Worm (Caenorhabditis elegans) whole organism, mixed stage, embryonic: Measurements from ENCODE around the gene acr-14.
A peak's percentile ranks its signal among the peaks of the same experiment; 100 is the strongest.

Experiments used
- M03D4.4 ChIP-seq: sonication (generic microtip); optimal IDR thresholded peaks from 2 replicates; lab custom pipeline; 2017; ENCODE audit warnings: mild to moderate bottlenecking, missing genetic modification characterization, missing compliant biosample characterization
- blmp-1 ChIP-seq: fragments of 150-350 bp; optimal IDR thresholded peaks from 2 replicates; lab custom pipeline; 2014; ENCODE audit warnings: missing biosample characterization, missing genetic modification characterization
- ceh-39 ChIP-seq: fragments of 150-350 bp; optimal IDR thresholded peaks from 2 replicates; lab custom pipeline; 2014; ENCODE audit warnings: missing biosample characterization, missing genetic modification characterization
- ceh-83 ChIP-seq: fragments of 200-800 bp; sonication (Bioruptor generic); optimal IDR thresholded peaks from 2 replicates; lab custom pipeline; 2018; ENCODE audit warnings: mild to moderate bottlenecking, missing genetic modification characterization, missing compliant biosample characterization
- ces-1 ChIP-seq: fragments of 150-350 bp; optimal IDR thresholded peaks from 2 replicates; lab custom pipeline; 2014; ENCODE audit warnings: missing biosample characterization, missing genetic modification reagents, missing genetic modification characterization
- cnd-1 ChIP-seq: fragments of 200-800 bp; sonication (Bioruptor generic); optimal IDR thresholded peaks from 2 replicates; lab custom pipeline; 2018; ENCODE audit warnings: mild to moderate bottlenecking, missing genetic modification characterization, missing compliant biosample characterization
- drap-1 ChIP-seq: fragments of 200-800 bp; sonication (Bioruptor generic); optimal IDR thresholded peaks from 3 replicates; lab custom pipeline; 2018; ENCODE audit warnings: mild to moderate bottlenecking, missing genetic modification characterization, missing compliant biosample characterization
- elt-1 ChIP-seq: sonication (generic microtip); optimal IDR thresholded peaks from 2 replicates; lab custom pipeline; 2017; ENCODE audit warnings: missing genetic modification characterization, mild to moderate bottlenecking, missing compliant biosample characterization, antibody characterized with exemption, moderate library complexity, borderline replicate concordance; ENCODE audit not compliant: insufficient read depth
- elt-3 ChIP-seq: fragments of 150-350 bp; optimal IDR thresholded peaks from 2 replicates; lab custom pipeline; 2014; ENCODE audit warnings: missing biosample characterization, missing genetic modification characterization
- flh-1 ChIP-seq: fragments of 200-800 bp; sonication (Bioruptor generic); optimal IDR thresholded peaks from 2 replicates; lab custom pipeline; 2018; ENCODE audit warnings: mild to moderate bottlenecking, missing genetic modification characterization, moderate library complexity, missing compliant biosample characterization
- ham-2 ChIP-seq: fragments of 200-800 bp; sonication (Bioruptor generic); optimal IDR thresholded peaks from 2 replicates; lab custom pipeline; 2018; ENCODE audit warnings: mild to moderate bottlenecking, missing genetic modification characterization, missing compliant biosample characterization
- lin-13 ChIP-seq: fragments of 150-350 bp; optimal IDR thresholded peaks from 2 replicates; lab custom pipeline; 2014; ENCODE audit warnings: missing biosample characterization, missing genetic modification characterization
- lin-32 ChIP-seq: fragments of 200-800 bp; sonication (Bioruptor generic); optimal IDR thresholded peaks from 2 replicates; lab custom pipeline; 2018; ENCODE audit warnings: mild to moderate bottlenecking, missing genetic modification characterization, missing compliant biosample characterization
- lsy-2 ChIP-seq: fragments of 150-350 bp; optimal IDR thresholded peaks from 2 replicates; lab custom pipeline; 2014; ENCODE audit warnings: missing biosample characterization, missing genetic modification characterization
- mab-5 ChIP-seq: fragments of 150-350 bp; optimal IDR thresholded peaks from 2 replicates; lab custom pipeline; 2014; ENCODE audit warnings: missing biosample characterization, missing genetic modification characterization
- mep-1 ChIP-seq: fragments of 150-350 bp; optimal IDR thresholded peaks from 2 replicates; lab custom pipeline; 2017; ENCODE audit warnings: missing biosample characterization, missing genetic modification reagents, missing genetic modification characterization, inconsistent platforms
- mls-2 ChIP-seq: sonication (generic microtip); optimal IDR thresholded peaks from 2 replicates; lab custom pipeline; 2016; ENCODE audit warnings: mild to moderate bottlenecking, missing genetic modification characterization, moderate library complexity, missing compliant biosample characterization
- nhr-12 ChIP-seq: fragments of 150-350 bp; optimal IDR thresholded peaks from 2 replicates; lab custom pipeline; 2014; ENCODE audit warnings: missing biosample characterization, missing genetic modification characterization
- nhr-2 ChIP-seq: fragments of 150-350 bp; optimal IDR thresholded peaks from 2 replicates; lab custom pipeline; 2014; ENCODE audit warnings: missing biosample characterization, missing genetic modification characterization
- nhr-237 ChIP-seq: fragments of 150-350 bp; optimal IDR thresholded peaks from 2 replicates; lab custom pipeline; 2014; ENCODE audit warnings: missing biosample characterization, missing genetic modification characterization
- nhr-28 ChIP-seq: fragments of 150-350 bp; optimal IDR thresholded peaks from 2 replicates; lab custom pipeline; 2014; ENCODE audit warnings: missing biosample characterization, missing genetic modification characterization
- nhr-76 ChIP-seq: sonication (generic microtip); optimal IDR thresholded peaks from 2 replicates; lab custom pipeline; 2017; ENCODE audit warnings: missing biosample characterization, missing genetic modification characterization
- pha-4 ChIP-seq: fragments of 150-350 bp; optimal IDR thresholded peaks from 2 replicates; lab custom pipeline; 2018; ENCODE audit warnings: missing biosample characterization, missing genetic modification reagents, missing genetic modification characterization
- snpc-4 ChIP-seq: fragments of 150-350 bp; optimal IDR thresholded peaks from 2 replicates; lab custom pipeline; 2014; ENCODE audit warnings: missing biosample characterization, missing genetic modification characterization
- unc-120 ChIP-seq: sonication (generic microtip); optimal IDR thresholded peaks from 2 replicates; lab custom pipeline; 2017; ENCODE audit warnings: missing genetic modification characterization, missing compliant biosample characterization; ENCODE audit not compliant: poor library complexity, severe bottlenecking
- unc-62 ChIP-seq: fragments of 150-350 bp; optimal IDR thresholded peaks from 2 replicates; lab custom pipeline; 2014; ENCODE audit warnings: missing biosample characterization, missing genetic modification reagents, missing genetic modification characterization
- zip-8 ChIP-seq: fragments of 150-350 bp; optimal IDR thresholded peaks from 2 replicates; lab custom pipeline; 2014; ENCODE audit warnings: missing biosample characterization, missing genetic modification characterization
- ztf-11 ChIP-seq: fragments of 150-350 bp; optimal IDR thresholded peaks from 2 replicates; lab custom pipeline; 2014; ENCODE audit warnings: missing biosample characterization, missing genetic modification characterization

acr-14 gene

ce11 chrII:8180281-8180680 lies 3.3 kb upstream of the acr-14 start, which contains the start of gene T05C12.4:
T05C12.4 (minus strand) TSS chrII:8180381.
- TF ChIP-seq blmp-1 (tag; lab: Kevin White, UChicago), result no peak

- TF ChIP-seq ceh-39, result no peak
- TF ChIP-seq nhr-2 (tag; lab: Kevin White, UChicago), result no peak
- no peak for TF ChIP-seq unc-120 (tag; lab: Kevin White, UChicago)
Measured at ce11 chrII:8178614-8179013, 1.6 kb upstream of the acr-14 start.

ce11 chrII:8174148-8174547 lies 2.8 kb downstream of the acr-14 start:
- no peak for TF ChIP-seq unc-62 (GFP tag; lab: Kevin White, UChicago)
- TF ChIP-seq mep-1 (tag; lab: Kevin White, UChicago), result no peak
- TF ChIP-seq drap-1 (GFP tag; lab: Kevin White, UChicago), result no peak
- no peak for TF ChIP-seq mab-5 (tag; lab: Kevin White, UChicago)

- TF ChIP-seq nhr-76 (tag; lab: Kevin White, UChicago), result no peak
- TF ChIP-seq nhr-12 (tag; lab: Kevin White, UChicago), result no peak
- TF ChIP-seq lin-13 (tag; lab: Kevin White, UChicago), result no peak
- TF ChIP-seq M03D4.4 (tag; lab: Kevin White, UChicago), result no peak
- TF ChIP-seq lsy-2 (tag; lab: Kevin White, UChicago), result no peak
- no peak for TF ChIP-seq ham-2 (GFP tag; lab: Kevin White, UChicago)
- no peak for TF ChIP-seq nhr-2 (tag; lab: Kevin White, UChicago)
- TF ChIP-seq, all 35 proteins: peak for 0
Measured at ce11 chrII:8173449-8173848, 3.5 kb downstream of the acr-14 start, which contains the start of the genes decr-1.3 and T05C12.1. decr-1.3 (minus strand) TSS chrII:8173549. T05C12.1 (plus strand) TSS chrII:8173680.

ce11 chrII:8170374-8170773 lies 6.6 kb downstream of the acr-14 start, which contains the start of gene T05C12.11:
T05C12.11 (minus strand) TSS chrII:8170474.
- TF ChIP-seq lin-32 (GFP tag; lab: Kevin White, UChicago) (no peak), unc-62 (GFP tag; lab: Kevin White, UChicago) (no peak), ces-1 (GFP tag; lab: Kevin White, UChicago) (no peak), unc-120 (tag; lab: Kevin White, UChicago) (no peak), mls-2 (tag; lab: Kevin White, UChicago) (no peak)

- no peak for TF ChIP-seq nhr-76 (tag; lab: Kevin White, UChicago)
- no peak for TF ChIP-seq nhr-28 (tag; lab: Kevin White, UChicago)
- TF ChIP-seq ceh-83 (GFP tag; lab: Kevin White, UChicago), result no peak
- no peak for TF ChIP-seq flh-1 (GFP tag; lab: Kevin White, UChicago)
- TF ChIP-seq ham-2 (GFP tag; lab: Kevin White, UChicago), result no peak
- no peak for TF ChIP-seq cnd-1
- no peak for TF ChIP-seq drap-1 (GFP tag; lab: Kevin White, UChicago)
- TF ChIP-seq mls-2 (tag; lab: Kevin White, UChicago), result no peak
- no peak for TF ChIP-seq nhr-237 (tag; lab: Kevin White, UChicago)
- TF ChIP-seq elt-1, result no peak
- TF ChIP-seq snpc-4 (tag; lab: Kevin White, UChicago), result no peak
- no peak for TF ChIP-seq mab-5 (tag; lab: Kevin White, UChicago)
- TF ChIP-seq zip-8 (tag; lab: Kevin White, UChicago), result no peak
- TF ChIP-seq ceh-39, result no peak
- TF ChIP-seq lin-32 (GFP tag; lab: Kevin White, UChicago), result no peak
- TF ChIP-seq ztf-11, result no peak
- TF ChIP-seq pha-4 (tag; lab: Kevin White, UChicago), result no peak
- no peak for TF ChIP-seq nhr-12 (tag; lab: Kevin White, UChicago)
Measured at ce11 chrII:8169283-8169682, 7.7 kb downstream of the acr-14 start, which contains the start of gene T05C12.15. T05C12.15 (plus strand) TSS chrII:8169583.

ce11 chrII:8162120-8162648 lies 14.8 kb downstream of the acr-14 start, which contains the start of the genes emb-27 and rrf-3:
emb-27 (minus strand) TSS chrII:8162170.
rrf-3 (plus strand) TSS chrII:8162465.
- TF ChIP-seq ces-1 (GFP tag; lab: Kevin White, UChicago) (peak; percentile 97), elt-3 (tag; lab: Kevin White, UChicago) (no peak), lsy-2 (tag; lab: Kevin White, UChicago) (peak; percentile 71), ham-2 (GFP tag; lab: Kevin White, UChicago) (peak; percentile 68)
